Fruit fly (Drosophila melanogaster): Measurements from ENCODE around the gene CG2938.

Gene CG2938

dm6 chrX:3928520-3928919, 7.7 kb downstream of the CG2938 start:
- TF ChIP-seq Sin3A (optimal IDR thresholded peaks at IDR 0.05) (no peak), h (optimal IDR thresholded peaks at IDR 0.05) (no peak), ttk (optimal IDR thresholded peaks at IDR 0.05) (no peak)

- TF ChIP-seq Myc (optimal IDR thresholded peaks at IDR 0.05) (no peak), psq (optimal IDR thresholded peaks at IDR 0.05) (no peak), insv (optimal IDR thresholded peaks at IDR 0.05) (no peak), Sin3A (optimal IDR thresholded peaks at IDR 0.05) (no peak), h (optimal IDR thresholded peaks at IDR 0.05) (no peak), ttk (optimal IDR thresholded peaks at IDR 0.05) (no peak)
These were observed 34.3 kb downstream of the CG2938 start for dm6 chrX:3901926-3902325.

- TF ChIP-seq ttk (optimal IDR thresholded peaks at IDR 0.05) (no peak), psq (optimal IDR thresholded peaks at IDR 0.05) (no peak), h (optimal IDR thresholded peaks at IDR 0.05) (no peak), Sin3A (optimal IDR thresholded peaks at IDR 0.05) (no peak), Myc (optimal IDR thresholded peaks at IDR 0.05) (no peak), insv (optimal IDR thresholded peaks at IDR 0.05) (no peak)
These were observed 48.6 kb downstream of the CG2938 start for dm6 chrX:3887606-3888216.

- TF ChIP-seq h (optimal IDR thresholded peaks at IDR 0.05) (no peak), Myc (optimal IDR thresholded peaks at IDR 0.05) (no peak), psq (optimal IDR thresholded peaks at IDR 0.05) (no peak), insv (optimal IDR thresholded peaks at IDR 0.05) (no peak), Sin3A (optimal IDR thresholded peaks at IDR 0.05) (no peak), ttk (optimal IDR thresholded peaks at IDR 0.05) (no peak)
These were observed 49.5 kb downstream of the CG2938 start for dm6 chrX:3886751-3887150.

- TF ChIP-seq ttk (optimal IDR thresholded peaks at IDR 0.05), result no peak
- no peak for TF ChIP-seq h (optimal IDR thresholded peaks at IDR 0.05)
- TF ChIP-seq Sin3A (optimal IDR thresholded peaks at IDR 0.05), result no peak
- no peak for TF ChIP-seq psq (optimal IDR thresholded peaks at IDR 0.05)
- no peak for TF ChIP-seq Myc (optimal IDR thresholded peaks at IDR 0.05)
- TF ChIP-seq insv (optimal IDR thresholded peaks at IDR 0.05), result no peak
These were observed 52.4 kb downstream of the CG2938 start, which contains the start of gene CG15239 for dm6 chrX:3883904-3884303. CG15239 (plus strand) TSS chrX:3884168.
